Fruit fly (Drosophila melanogaster) whole organism, embryonic: Measurements from ENCODE around the gene nuf.

ENCODE experiments used
- CG10274 ChIP-seq: fragments of 200-800 bp; sonication (Bioruptor generic); optimal IDR thresholded peaks from 3 replicates; lab custom pipeline; 2017; ENCODE audit warnings: missing biosample characterization, mild to moderate bottlenecking, missing genetic modification characterization
- CG10321 ChIP-seq: fragments of 200-800 bp; sonication (Bioruptor generic); IDR thresholded peaks from 2 replicates; pipeline ENCODE4 v1.3.6; 2022; ENCODE audit warnings: missing biosample characterization, missing genetic modification characterization
- CG12236 ChIP-seq: fragments of 200-800 bp; sonication (Bioruptor generic); optimal IDR thresholded peaks from 2 replicates; lab custom pipeline; 2016; ENCODE audit warnings: missing biosample characterization, missing genetic modification characterization
- CG12659 ChIP-seq: fragments of 200-800 bp; sonication (Bioruptor generic); optimal IDR thresholded peaks from 3 replicates; lab custom pipeline; 2017; ENCODE audit warnings: mild to moderate bottlenecking, missing biosample characterization, missing genetic modification reagents, missing genetic modification characterization
- CG14441 ChIP-seq: fragments of 200-800 bp; sonication (Bioruptor generic); IDR thresholded peaks from 2 replicates; pipeline ENCODE4 v1.3.6; 2022; ENCODE audit warnings: missing biosample characterization, missing genetic modification characterization
- CG14965 ChIP-seq: fragments of 200-800 bp; sonication (Bioruptor generic); optimal IDR thresholded peaks from 2 replicates; lab custom pipeline; 2016; ENCODE audit warnings: missing biosample characterization, missing genetic modification characterization, borderline replicate concordance
- CG15073 ChIP-seq: fragments of 200-800 bp; sonication (Bioruptor generic); optimal IDR thresholded peaks from 2 replicates; lab custom pipeline; 2016; ENCODE audit warnings: missing biosample characterization, missing genetic modification characterization
- CG1529 ChIP-seq: fragments of 200-800 bp; sonication (Bioruptor generic); optimal IDR thresholded peaks from 3 replicates; lab custom pipeline; 2018; ENCODE audit warnings: missing biosample characterization, missing genetic modification characterization
- CG16779 ChIP-seq: fragments of 200-800 bp; sonication (Bioruptor generic); IDR thresholded peaks from 2 replicates; pipeline ENCODE4 v1.3.6; 2022; ENCODE audit warnings: missing biosample characterization, missing genetic modification characterization
- CG17361 ChIP-seq: fragments of 200-800 bp; sonication (Bioruptor generic); IDR thresholded peaks from 3 replicates; pipeline ENCODE4 v1.3.6; 2022; ENCODE audit warnings: missing biosample characterization, missing genetic modification characterization
- CG17912 ChIP-seq: fragments of 200-800 bp; sonication (Bioruptor generic); optimal IDR thresholded peaks from 2 replicates; lab custom pipeline; 2018; ENCODE audit warnings: missing biosample characterization, mild to moderate bottlenecking, missing genetic modification characterization
- CG18476 ChIP-seq: fragments of 200-800 bp; sonication (Bioruptor generic); optimal IDR thresholded peaks from 2 replicates; lab custom pipeline; 2016; ENCODE audit warnings: missing biosample characterization, mild to moderate bottlenecking, missing genetic modification characterization
- CG2199 ChIP-seq: fragments of 200-800 bp; sonication (Bioruptor generic); IDR thresholded peaks from 3 replicates; pipeline ENCODE4 v1.3.6; 2022; ENCODE audit warnings: missing biosample characterization, missing genetic modification characterization
- CG30020 ChIP-seq: fragments of 200-800 bp; optimal IDR thresholded peaks from 2 replicates; lab custom pipeline; 2019; ENCODE audit warnings: missing biosample characterization, mild to moderate bottlenecking, missing genetic modification characterization, moderate library complexity
- CG31388 ChIP-seq: fragments of 200-800 bp; sonication (Bioruptor generic); optimal IDR thresholded peaks from 2 replicates; lab custom pipeline; 2016; ENCODE audit warnings: missing biosample characterization, missing genetic modification characterization
- CG31441 ChIP-seq: fragments of 200-800 bp; sonication (Bioruptor generic); IDR thresholded peaks from 2 replicates; pipeline ENCODE4 v1.3.6; 2022; ENCODE audit warnings: missing biosample characterization, missing genetic modification characterization
- CG3163 ChIP-seq: fragments of 200-800 bp; sonication (Bioruptor generic); optimal IDR thresholded peaks from 3 replicates; lab custom pipeline; 2016; ENCODE audit warnings: missing biosample characterization, missing genetic modification characterization
- CG33557 ChIP-seq: fragments of 200-800 bp; sonication (Bioruptor generic); optimal IDR thresholded peaks from 2 replicates; lab custom pipeline; 2019; ENCODE audit warnings: missing biosample characterization, mild to moderate bottlenecking, missing genetic modification characterization, moderate library complexity
- CG4617 ChIP-seq: fragments of 200-800 bp; sonication (Bioruptor generic); optimal IDR thresholded peaks from 3 replicates; lab custom pipeline; 2016; ENCODE audit warnings: missing biosample characterization, missing genetic modification characterization, borderline replicate concordance
- CG5180 ChIP-seq: fragments of 200-800 bp; sonication (Bioruptor generic); optimal IDR thresholded peaks from 3 replicates; lab custom pipeline; 2017; ENCODE audit warnings: missing biosample characterization, missing genetic modification characterization, mild to moderate bottlenecking, moderate library complexity, missing genetic modification reagents
- CG7271 ChIP-seq: fragments of 200-800 bp; sonication (Bioruptor generic); optimal IDR thresholded peaks from 2 replicates; lab custom pipeline; 2018; ENCODE audit warnings: missing biosample characterization, mild to moderate bottlenecking, missing genetic modification characterization, moderate library complexity
- D ChIP-seq, 2 experiments: fragments of 200-800 bp in 1 of 2; fragments of >200 bp in 1 of 2; sonication (Bioruptor generic) in 1 of 2; optimal IDR thresholded peaks; 2 replicates in 1 of 2; 3 replicates in 1 of 2; lab custom pipeline; 2017; ENCODE audit warnings: mild to moderate bottlenecking in 1 of 2, missing biosample characterization in 1 of 2, missing genetic modification characterization in 1 of 2, missing genetic modification reagents in 1 of 2
- Dfd ChIP-seq, 2 experiments: fragments of >200 bp; optimal IDR thresholded peaks; 2 replicates each; lab custom pipeline; 2017; ENCODE audit warnings: missing biosample characterization in 2 of 2, missing genetic modification characterization in 2 of 2
- Dip2 ChIP-seq: fragments of 200-800 bp; sonication (Bioruptor generic); IDR thresholded peaks from 2 replicates; pipeline ENCODE4 v1.3.6; 2022; ENCODE audit warnings: missing biosample characterization, missing genetic modification characterization
- Fer1 ChIP-seq: fragments of 200-800 bp; sonication (Bioruptor generic); optimal IDR thresholded peaks from 2 replicates; lab custom pipeline; 2017; ENCODE audit warnings: missing biosample characterization, mild to moderate bottlenecking, missing genetic modification characterization
- H15 ChIP-seq: fragments of 200-800 bp; sonication (Bioruptor generic); IDR thresholded peaks from 3 replicates; pipeline ENCODE4 v1.3.6; 2022; ENCODE audit warnings: missing biosample characterization, missing genetic modification characterization
- Hr78 ChIP-seq, 2 experiments: fragments of 200-800 bp in 1 of 2; fragments of >200 bp in 1 of 2; sonication (Bioruptor generic) in 1 of 2; optimal IDR thresholded peaks; 2 replicates each; lab custom pipeline; 2017 to 2019; ENCODE audit warnings: missing biosample characterization in 2 of 2, missing genetic modification characterization in 2 of 2, mild to moderate bottlenecking in 1 of 2, moderate library complexity in 1 of 2
- Hsf ChIP-seq: fragments of 200-800 bp; sonication (Bioruptor generic); optimal IDR thresholded peaks from 3 replicates; lab custom pipeline; 2016; ENCODE audit warnings: missing biosample characterization, missing genetic modification characterization
- MESR4 ChIP-seq: fragments of 200-800 bp; sonication (Bioruptor generic); optimal IDR thresholded peaks from 2 replicates; lab custom pipeline; 2018; ENCODE audit warnings: missing biosample characterization, mild to moderate bottlenecking, missing genetic modification characterization, moderate library complexity
- NC2β ChIP-seq: fragments of 200-800 bp; sonication (Bioruptor generic); optimal IDR thresholded peaks from 2 replicates; lab custom pipeline; 2016; ENCODE audit warnings: missing biosample characterization, missing genetic modification characterization
- NK7.1 ChIP-seq: fragments of 200-800 bp; sonication (Bioruptor generic); optimal IDR thresholded peaks from 3 replicates; lab custom pipeline; 2016; ENCODE audit warnings: missing biosample characterization, missing genetic modification characterization
- Nf-YA ChIP-seq: fragments of 200-800 bp; sonication (Bioruptor generic); IDR thresholded peaks from 2 replicates; pipeline ENCODE4 v1.3.6; 2022; ENCODE audit warnings: missing biosample characterization, missing genetic modification characterization
- Rfx ChIP-seq: fragments of 200-800 bp; sonication (Bioruptor generic); IDR thresholded peaks from 2 replicates; pipeline ENCODE4 v1.3.6; 2022; ENCODE audit warnings: missing biosample characterization, missing genetic modification characterization
- Spps ChIP-seq: fragments of 200-800 bp; sonication (Bioruptor generic); optimal IDR thresholded peaks from 2 replicates; lab custom pipeline; 2018; ENCODE audit warnings: missing biosample characterization, mild to moderate bottlenecking, missing genetic modification characterization
- Ssrp ChIP-seq: fragments of 200-800 bp; sonication (Bioruptor generic); optimal IDR thresholded peaks from 2 replicates; lab custom pipeline; 2018; ENCODE audit warnings: missing biosample characterization, mild to moderate bottlenecking, missing genetic modification characterization, moderate library complexity
- Taf1 ChIP-seq: fragments of 200-800 bp; sonication (Bioruptor generic); IDR thresholded peaks from 2 replicates; pipeline ENCODE4 v1.3.6; 2022; ENCODE audit warnings: missing biosample characterization, missing genetic modification characterization
- aop ChIP-seq: fragments of 200-800 bp; sonication (Bioruptor generic); IDR thresholded peaks from 2 replicates; pipeline ENCODE4 v1.3.6; 2022; ENCODE audit warnings: missing biosample characterization, missing genetic modification characterization
- ash1 ChIP-seq: fragments of 200-800 bp; sonication (Bioruptor generic); optimal IDR thresholded peaks from 2 replicates; lab custom pipeline; 2018; ENCODE audit warnings: missing biosample characterization, mild to moderate bottlenecking, missing genetic modification characterization
- gce ChIP-seq: fragments of 200-800 bp; sonication (Bioruptor generic); IDR thresholded peaks from 3 replicates; pipeline ENCODE4 v1.3.6; 2022; ENCODE audit warnings: missing biosample characterization, missing genetic modification characterization
- grn ChIP-seq: fragments of 200-800 bp; sonication (Bioruptor generic); optimal IDR thresholded peaks from 3 replicates; lab custom pipeline; 2017; ENCODE audit warnings: missing biosample characterization, missing genetic modification characterization
- insv ChIP-seq, 2 experiments: fragments of 200-800 bp; sonication (Bioruptor generic); optimal IDR thresholded peaks; 3 replicates each; lab custom pipeline; 2016 to 2018; ENCODE audit warnings: missing biosample characterization in 2 of 2, missing genetic modification characterization in 2 of 2
- jigr1 ChIP-seq: fragments of 200-800 bp; sonication (Bioruptor generic); IDR thresholded peaks from 3 replicates; pipeline ENCODE4 v1.3.6; 2022; ENCODE audit warnings: missing biosample characterization, missing genetic modification characterization
- lilli ChIP-seq: fragments of 200-800 bp; sonication (Bioruptor generic); optimal IDR thresholded peaks from 3 replicates; lab custom pipeline; 2016; ENCODE audit warnings: missing biosample characterization, missing genetic modification characterization
- prd ChIP-seq, 3 experiments: fragments of >200 bp in 2 of 3; fragments of 200-800 bp in 1 of 3; sonication (Bioruptor generic) in 1 of 3; optimal IDR thresholded peaks in 2 of 3; IDR thresholded peaks in 1 of 3; 2 replicates in 2 of 3; 3 replicates in 1 of 3; pipeline versions ENCODE4 v1.3.6 to Lab custom; 2017 to 2022; ENCODE audit warnings: missing biosample characterization in 1 of 3, missing genetic modification characterization in 1 of 3
- pum ChIP-seq: fragments of 200-800 bp; sonication (Bioruptor generic); optimal IDR thresholded peaks from 2 replicates; lab custom pipeline; 2016; ENCODE audit warnings: missing biosample characterization, missing genetic modification characterization
- scrt ChIP-seq: fragments of 200-800 bp; sonication (Bioruptor generic); optimal IDR thresholded peaks from 2 replicates; lab custom pipeline; 2018; ENCODE audit warnings: missing biosample characterization, mild to moderate bottlenecking, missing genetic modification characterization, moderate library complexity
- sima ChIP-seq: fragments of 200-800 bp; sonication (Bioruptor generic); optimal IDR thresholded peaks from 2 replicates; lab custom pipeline; 2016; ENCODE audit warnings: missing biosample characterization, missing genetic modification characterization
- stc ChIP-seq: fragments of 200-800 bp; sonication (Bioruptor generic); IDR thresholded peaks from 2 replicates; pipeline ENCODE4 v1.3.6; 2022; ENCODE audit warnings: missing biosample characterization, missing genetic modification characterization
- tin ChIP-seq: fragments of 200-800 bp; sonication (Bioruptor generic); optimal IDR thresholded peaks from 3 replicates; lab custom pipeline; 2016; ENCODE audit warnings: missing biosample characterization, missing genetic modification characterization
- z ChIP-seq: fragments of 200-800 bp; sonication (Bioruptor generic); IDR thresholded peaks from 3 replicates; pipeline ENCODE4 v1.3.6; 2022; ENCODE audit warnings: missing biosample characterization, missing genetic modification characterization
- zfh2 ChIP-seq: fragments of 200-800 bp; sonication (Bioruptor generic); optimal IDR thresholded peaks from 2 replicates; lab custom pipeline; 2016; ENCODE audit warnings: missing biosample characterization, missing genetic modification characterization

The nuf gene

dm6 chr3L:14195714-14196113 lies 5.0 kb downstream of the nuf start (continued):
- TF ChIP-seq CG33557 (peak; percentile 33), CG12659 (GFP tag; lab: Kevin White, UChicago) (peak; percentile 32), CG4617 (GFP tag; lab: Kevin White, UChicago) (no peak), NC2β (GFP tag; lab: Kevin White, UChicago) (peak; percentile 8), MESR4 (no peak), aop (GFP tag; lab: Robert Waterston, UW) (no peak), Spps (tag; lab: Kevin White, UChicago) (no peak), CG5180 (GFP tag; lab: Kevin White, UChicago) (peak; percentile 38), CG2199 (GFP tag; lab: Robert Waterston, UW) (no peak), CG14441 (no peak), Ssrp (no peak), Hr78 (GFP tag; optimal IDR thresholded peaks at IDR 0.05; lab: Kevin White, UChicago) (no peak), D (optimal IDR thresholded peaks at IDR 0.05; lab: Kevin White, UChicago) (no peak), D (GFP tag; optimal IDR thresholded peaks at IDR 0.05; lab: Kevin White, UChicago) (peak; percentile 54), gce (GFP tag; lab: Robert Waterston, UW) (no peak), CG10274 (GFP tag; lab: Kevin White, UChicago) (no peak), sima (no peak), CG12236 (GFP tag; lab: Kevin White, UChicago) (no peak), zfh2 (no peak), CG31388 (GFP tag; lab: Kevin White, UChicago) (no peak), CG16779 (GFP tag; lab: Robert Waterston, UW) (no peak), insv (GFP tag; optimal IDR thresholded peaks at IDR 0.05; lab: Kevin White, UChicago) (peak in 1 of 2 experiments; percentile 10), grn (GFP tag; lab: Kevin White, UChicago) (no peak), z (GFP tag; lab: Robert Waterston, UW) (no peak), Taf1 (no peak), CG14965 (no peak), stc (GFP tag; lab: Robert Waterston, UW) (no peak), Fer1 (peak; percentile 47), ash1 (GFP tag; lab: Kevin White, UChicago) (no peak), CG18476 (GFP tag; lab: Kevin White, UChicago) (peak; percentile 9), CG7271 (tag; lab: Kevin White, UChicago) (no peak), NK7.1 (GFP tag; lab: Kevin White, UChicago) (no peak), prd (optimal IDR thresholded peaks at IDR 0.05; lab: Kevin White, UChicago) (no peak), prd (GFP tag; IDR thresholded peaks at IDR 0.05; lab: Robert Waterston, UW) (no peak), Dfd (GFP tag; optimal IDR thresholded peaks at IDR 0.05; lab: Kevin White, UChicago) (no peak), Rfx (GFP tag; lab: Robert Waterston, UW) (no peak), CG15073 (GFP tag; lab: Kevin White, UChicago) (no peak), pum (no peak), jigr1 (GFP tag; lab: Robert Waterston, UW) (no peak), CG3163 (GFP tag; lab: Kevin White, UChicago) (no peak), H15 (GFP tag; lab: Robert Waterston, UW) (no peak), lilli (GFP tag; lab: Kevin White, UChicago) (no peak), CG1529 (GFP tag; lab: Kevin White, UChicago) (peak; percentile 52), tin (GFP tag; lab: Kevin White, UChicago) (no peak), Hsf (GFP tag; lab: Kevin White, UChicago) (no peak), scrt (GFP tag; lab: Kevin White, UChicago) (peak; percentile 38), Dip2 (GFP tag; lab: Robert Waterston, UW) (no peak), CG10321 (GFP tag; lab: Robert Waterston, UW) (0 out of 2 replicates have a peak, but pooled peaks have one; percentile 26), CG17912 (peak; percentile 72), CG17361 (no peak), CG30020 (tag; lab: Kevin White, UChicago) (no peak), CG31441 (GFP tag; lab: Robert Waterston, UW) (peak; percentile 39; the same call in 1 of the 2 replicates), Nf-YA (GFP tag; lab: Robert Waterston, UW) (0 out of 2 replicates have a peak, but pooled peaks have one; percentile 10)
